Worm (Caenorhabditis elegans): ENCODE data around the gene H06A10.1.

The H06A10.1 gene

ce11 chrX:13539701-13540100 is 32.4 kb downstream of the H06A10.1 start (continued):
- TF ChIP-seq nhr-237 (tag; optimal IDR thresholded peaks at IDR 0.05) = no peak
- no peak for TF ChIP-seq ztf-11 (tag; optimal IDR thresholded peaks at IDR 0.05)
- no peak for TF ChIP-seq sea-2 (GFP tag; optimal IDR thresholded peaks at IDR 0.05)
- no peak for TF ChIP-seq nhr-11 (tag; optimal IDR thresholded peaks at IDR 0.05)
- TF ChIP-seq nhr-12 (tag; optimal IDR thresholded peaks at IDR 0.05) = no peak
- TF ChIP-seq elt-3 (tag; optimal IDR thresholded peaks at IDR 0.05) = peak; percentile 45 to 62 (median 46)
- no peak for TF ChIP-seq snpc-4 (tag; optimal IDR thresholded peaks at IDR 0.05)
- no peak for TF ChIP-seq aly-2 (tag; optimal IDR thresholded peaks at IDR 0.05)
- no peak for TF ChIP-seq fos-1 (tag; optimal IDR thresholded peaks at IDR 0.05)
- no peak for TF ChIP-seq eor-1 (tag; optimal IDR thresholded peaks at IDR 0.05)
- TF ChIP-seq nhr-43 (tag; optimal IDR thresholded peaks at IDR 0.05; ENCODE audit: poor library complexity, severe bottlenecking) = peak; percentile 72
- no peak for TF ChIP-seq unc-62 (GFP tag; optimal IDR thresholded peaks at IDR 0.05)
- TF ChIP-seq pha-4 (tag; optimal IDR thresholded peaks at IDR 0.05) = peak; percentile 40
- no peak for TF ChIP-seq egl-27 (tag; optimal IDR thresholded peaks at IDR 0.05)
- no peak for TF ChIP-seq pqm-1 (tag; optimal IDR thresholded peaks at IDR 0.05)

- TF ChIP-seq mml-1 (tag; optimal IDR thresholded peaks at IDR 0.05) (no peak), jun-1 (tag; optimal IDR thresholded peaks at IDR 0.05) (no peak), aly-2 (tag; optimal IDR thresholded peaks at IDR 0.05) (no peak), pha-4 (tag; optimal IDR thresholded peaks at IDR 0.05) (no peak), elt-2 (tag; optimal IDR thresholded peaks at IDR 0.05) (no peak), lin-39 (tag; optimal IDR thresholded peaks at IDR 0.05) (no peak), ceh-16 (tag; optimal IDR thresholded peaks at IDR 0.05) (no peak), snpc-4 (tag; optimal IDR thresholded peaks at IDR 0.05) (no peak), nhr-11 (tag; optimal IDR thresholded peaks at IDR 0.05) (no peak), zag-1 (tag; optimal IDR thresholded peaks at IDR 0.05) (no peak), nfya-1 (tag; optimal IDR thresholded peaks at IDR 0.05; ENCODE audit: insufficient read depth) (no peak), ama-1 (optimal IDR thresholded peaks at IDR 0.05) (peak; percentile 85), ceh-82 (tag; optimal IDR thresholded peaks at IDR 0.05) (no peak), daf-12 (tag; optimal IDR thresholded peaks at IDR 0.05) (no peak), ztf-4 (tag; optimal IDR thresholded peaks at IDR 0.05) (no peak), nhr-25 (tag; optimal IDR thresholded peaks at IDR 0.05) (peak; percentile 24), ceh-28 (tag; optimal IDR thresholded peaks at IDR 0.05) (no peak), egl-27 (tag; optimal IDR thresholded peaks at IDR 0.05) (no peak), lsy-12 (tag; optimal IDR thresholded peaks at IDR 0.05) (no peak), lin-15B (tag; optimal IDR thresholded peaks at IDR 0.05) (no peak), sea-2 (GFP tag; optimal IDR thresholded peaks at IDR 0.05) (no peak), nhr-77 (tag; optimal IDR thresholded peaks at IDR 0.05) (no peak), tbx-2 (tag; optimal IDR thresholded peaks at IDR 0.05) (no peak), nhr-76 (tag; optimal IDR thresholded peaks at IDR 0.05) (no peak), ZK546.5 (tag; optimal IDR thresholded peaks at IDR 0.05) (no peak), nhr-28 (tag; optimal IDR thresholded peaks at IDR 0.05) (no peak), nhr-43 (tag; optimal IDR thresholded peaks at IDR 0.05; ENCODE audit: poor library complexity, severe bottlenecking) (peak; percentile 35), unc-62 (GFP tag; optimal IDR thresholded peaks at IDR 0.05) (no peak), fos-1 (tag; optimal IDR thresholded peaks at IDR 0.05) (no peak), elt-3 (tag; optimal IDR thresholded peaks at IDR 0.05) (peak in 1 of 3 experiments; percentile 74), nhr-23 (tag; optimal IDR thresholded peaks at IDR 0.05) (peak; percentile 29), nhr-12 (tag; optimal IDR thresholded peaks at IDR 0.05) (no peak), unc-39 (tag; optimal IDR thresholded peaks at IDR 0.05) (no peak), R02D3.7 (tag; optimal IDR thresholded peaks at IDR 0.05) (no peak), nhr-67 (tag; optimal IDR thresholded peaks at IDR 0.05) (no peak), nhr-237 (tag; optimal IDR thresholded peaks at IDR 0.05) (no peak), ztf-11 (tag; optimal IDR thresholded peaks at IDR 0.05) (no peak), mdl-1 (tag; optimal IDR thresholded peaks at IDR 0.05) (no peak), ceh-9 (tag; optimal IDR thresholded peaks at IDR 0.05) (no peak), eor-1 (tag; optimal IDR thresholded peaks at IDR 0.05) (no peak), egl-5 (tag; optimal IDR thresholded peaks at IDR 0.05) (no peak), hmg-11 (tag; optimal IDR thresholded peaks at IDR 0.05) (no peak), skn-1 (tag; optimal IDR thresholded peaks at IDR 0.05) (no peak), elt-1 (tag; optimal IDR thresholded peaks at IDR 0.05) (peak; percentile 37), fkh-2 (tag; optimal IDR thresholded peaks at IDR 0.05) (no peak), pqm-1 (tag; optimal IDR thresholded peaks at IDR 0.05) (no peak), fkh-10 (GFP tag; optimal IDR thresholded peaks at IDR 0.05) (no peak)
Observed at ce11 chrX:13541335-13541734, 34.0 kb downstream of the H06A10.1 start.
